Fruit fly (Drosophila melanogaster) whole organism, prepupa: ENCODE data around the gene Nrd1.
A peak's percentile ranks its signal among the peaks of the same experiment; 100 is the strongest.

Source experiments
- Blimp-1 ChIP-seq: fragments of 200-800 bp; sonication (Bioruptor generic); optimal IDR thresholded peaks from 3 replicates; lab custom pipeline; 2017; ENCODE audit warnings: missing biosample characterization, missing genetic modification characterization, mild to moderate bottlenecking, moderate library complexity, missing genetic modification reagents
- CG10631 ChIP-seq: fragments of 200-800 bp; sonication (Bioruptor generic); optimal IDR thresholded peaks from 2 replicates; lab custom pipeline; 2016; ENCODE audit warnings: missing biosample characterization, missing genetic modification characterization
- CG10669 ChIP-seq: fragments of 200-800 bp; sonication (Bioruptor generic); optimal IDR thresholded peaks from 3 replicates; lab custom pipeline; 2018; ENCODE audit warnings: missing biosample characterization, mild to moderate bottlenecking, missing genetic modification characterization, moderate library complexity
- CG11294 ChIP-seq: fragments of 200-800 bp; sonication (Bioruptor generic); IDR thresholded peaks from 2 replicates; pipeline ENCODE4 v1.3.6; 2022; ENCODE audit warnings: missing biosample characterization, missing genetic modification characterization
- CG11762 ChIP-seq: fragments of 200-800 bp; sonication (Bioruptor generic); optimal IDR thresholded peaks from 3 replicates; lab custom pipeline; 2016; ENCODE audit warnings: missing biosample characterization, missing genetic modification characterization; ENCODE audit not compliant: insufficient read depth
- CG11902 ChIP-seq: fragments of 200-800 bp; sonication (Bioruptor generic); optimal IDR thresholded peaks from 3 replicates; lab custom pipeline; 2016; ENCODE audit warnings: missing biosample characterization, missing genetic modification characterization
- CG15336 ChIP-seq: fragments of 200-800 bp; sonication (Bioruptor generic); IDR thresholded peaks from 2 replicates; pipeline ENCODE4 v1.3.6; 2022; ENCODE audit warnings: missing biosample characterization, missing genetic modification characterization
- CG1621 ChIP-seq: fragments of 200-800 bp; sonication (Bioruptor generic); optimal IDR thresholded peaks from 3 replicates; lab custom pipeline; 2018; ENCODE audit warnings: missing biosample characterization, mild to moderate bottlenecking, missing genetic modification characterization
- CG16779 ChIP-seq: fragments of 200-800 bp; sonication (Bioruptor generic); optimal IDR thresholded peaks from 3 replicates; lab custom pipeline; 2017; ENCODE audit warnings: missing biosample characterization, mild to moderate bottlenecking, missing genetic modification characterization
- CG3032 ChIP-seq: fragments of 200-800 bp; optimal IDR thresholded peaks from 2 replicates; lab custom pipeline; 2019; ENCODE audit warnings: missing biosample characterization, mild to moderate bottlenecking, missing genetic modification characterization, moderate library complexity
- CG31627 ChIP-seq: fragments of 200-800 bp; sonication (Bioruptor generic); optimal IDR thresholded peaks from 3 replicates; lab custom pipeline; 2016; ENCODE audit warnings: missing biosample characterization, missing genetic modification characterization
- CG32006 ChIP-seq: fragments of 200-800 bp; sonication (Bioruptor generic); optimal IDR thresholded peaks from 3 replicates; lab custom pipeline; 2017; ENCODE audit warnings: missing biosample characterization, mild to moderate bottlenecking, missing genetic modification characterization
- CG6163 ChIP-seq: fragments of 200-800 bp; sonication (Bioruptor generic); IDR thresholded peaks from 3 replicates; pipeline ENCODE4 v1.3.6; 2022; ENCODE audit warnings: missing biosample characterization, missing genetic modification characterization
- CG6808 ChIP-seq: fragments of 200-800 bp; sonication (Bioruptor generic); optimal IDR thresholded peaks from 3 replicates; lab custom pipeline; 2017; ENCODE audit warnings: missing biosample characterization, missing genetic modification characterization, mild to moderate bottlenecking, moderate library complexity, missing genetic modification reagents
- CG7368 ChIP-seq: fragments of 200-800 bp; sonication (Bioruptor generic); optimal IDR thresholded peaks from 3 replicates; lab custom pipeline; 2016; ENCODE audit warnings: missing biosample characterization, missing genetic modification characterization
- CG8119 ChIP-seq: fragments of 200-800 bp; sonication (Bioruptor generic); IDR thresholded peaks from 3 replicates; pipeline ENCODE4 v1.3.6; 2022; ENCODE audit warnings: missing biosample characterization, missing genetic modification characterization
- CG8319 ChIP-seq: fragments of 200-800 bp; sonication (Bioruptor generic); optimal IDR thresholded peaks from 3 replicates; lab custom pipeline; 2016; ENCODE audit warnings: missing biosample characterization, missing genetic modification characterization
- CG8632 ChIP-seq: fragments of 200-800 bp; sonication (Bioruptor generic); optimal IDR thresholded peaks from 3 replicates; lab custom pipeline; 2016; ENCODE audit warnings: missing biosample characterization, missing genetic modification characterization
- CG9139 ChIP-seq: fragments of 200-800 bp; sonication (Bioruptor generic); optimal IDR thresholded peaks from 3 replicates; lab custom pipeline; 2017; ENCODE audit warnings: missing biosample characterization, mild to moderate bottlenecking, missing genetic modification characterization
- Eip75B ChIP-seq: fragments of 200-800 bp; sonication (Bioruptor generic); optimal IDR thresholded peaks from 3 replicates; lab custom pipeline; 2016; ENCODE audit warnings: missing biosample characterization, missing genetic modification characterization
- Eip78C ChIP-seq: fragments of 200-800 bp; sonication (Bioruptor generic); peaks from one replicate; lab custom pipeline; 2016; ENCODE audit warnings: missing biosample characterization, missing genetic modification characterization
- Eip93F ChIP-seq: fragments of 200-800 bp; sonication (Bioruptor generic); optimal IDR thresholded peaks from 2 replicates; lab custom pipeline; 2016; ENCODE audit warnings: missing biosample characterization, mild to moderate bottlenecking, missing genetic modification characterization
- Ets96B ChIP-seq: fragments of 200-800 bp; optimal IDR thresholded peaks from 2 replicates; lab custom pipeline; 2019; ENCODE audit warnings: missing biosample characterization, mild to moderate bottlenecking, missing genetic modification characterization, moderate library complexity
- Hr39 ChIP-seq: fragments of 200-800 bp; sonication (Bioruptor generic); optimal IDR thresholded peaks from 2 replicates; lab custom pipeline; 2016; ENCODE audit warnings: missing biosample characterization, missing genetic modification characterization
- Hr4 ChIP-seq: fragments of 200-800 bp; sonication (Bioruptor generic); optimal IDR thresholded peaks from 3 replicates; lab custom pipeline; 2016; ENCODE audit warnings: missing biosample characterization, missing genetic modification characterization
- Lpt ChIP-seq: fragments of 200-800 bp; sonication (Bioruptor generic); optimal IDR thresholded peaks from 3 replicates; lab custom pipeline; 2016; ENCODE audit warnings: missing biosample characterization, missing genetic modification characterization
- Sox102F ChIP-seq: fragments of 200-800 bp; sonication (Bioruptor generic); optimal IDR thresholded peaks from 2 replicates; lab custom pipeline; 2016; ENCODE audit warnings: missing biosample characterization, mild to moderate bottlenecking, missing genetic modification characterization
- Sox14 ChIP-seq: fragments of 200-800 bp; sonication (Bioruptor generic); optimal IDR thresholded peaks from 3 replicates; lab custom pipeline; 2016; ENCODE audit warnings: missing biosample characterization, missing genetic modification characterization
- Sox15 ChIP-seq: fragments of 200-800 bp; sonication (Bioruptor generic); optimal IDR thresholded peaks from 3 replicates; lab custom pipeline; 2016; ENCODE audit warnings: missing biosample characterization, missing genetic modification characterization
- cyc ChIP-seq: fragments of 200-800 bp; sonication (Bioruptor generic); optimal IDR thresholded peaks from 3 replicates; lab custom pipeline; 2016; ENCODE audit warnings: missing biosample characterization, missing genetic modification characterization
- dac ChIP-seq: fragments of 200-800 bp; sonication (Bioruptor generic); optimal IDR thresholded peaks from 2 replicates; lab custom pipeline; 2017; ENCODE audit warnings: missing biosample characterization, mild to moderate bottlenecking, missing genetic modification characterization
- dsx ChIP-seq: fragments of 200-800 bp; optimal IDR thresholded peaks from 3 replicates; lab custom pipeline; 2019; ENCODE audit warnings: missing biosample characterization, mild to moderate bottlenecking, missing genetic modification characterization, moderate library complexity; ENCODE audit not compliant: poor library complexity, severe bottlenecking
- eg ChIP-seq: fragments of 200-800 bp; sonication (Bioruptor generic); IDR thresholded peaks from 3 replicates; pipeline ENCODE4 v1.3.6; 2022; ENCODE audit warnings: missing biosample characterization, missing genetic modification characterization
- esn ChIP-seq: fragments of 200-800 bp; sonication (Bioruptor generic); optimal IDR thresholded peaks from 2 replicates; lab custom pipeline; 2016; ENCODE audit warnings: missing biosample characterization, mild to moderate bottlenecking, missing genetic modification characterization, moderate library complexity
- fd59A ChIP-seq: fragments of 200-800 bp; sonication (Bioruptor generic); optimal IDR thresholded peaks from 2 replicates; lab custom pipeline; 2017; ENCODE audit warnings: missing biosample characterization, mild to moderate bottlenecking, missing genetic modification characterization, missing genetic modification reagents
- fkh ChIP-seq: fragments of 200-800 bp; sonication (Bioruptor generic); optimal IDR thresholded peaks from 3 replicates; lab custom pipeline; 2017; ENCODE audit warnings: missing biosample characterization, mild to moderate bottlenecking, missing genetic modification characterization, moderate library complexity
- net ChIP-seq: fragments of 200-800 bp; sonication (Bioruptor generic); optimal IDR thresholded peaks from 3 replicates; lab custom pipeline; 2016; ENCODE audit warnings: missing biosample characterization, missing genetic modification characterization
- pdm3 ChIP-seq: fragments of 200-800 bp; sonication (Bioruptor generic); optimal IDR thresholded peaks from 3 replicates; lab custom pipeline; 2016; ENCODE audit warnings: missing biosample characterization, missing genetic modification characterization
- salr ChIP-seq, 2 experiments: fragments of 200-800 bp; sonication (Bioruptor generic); optimal IDR thresholded peaks; 3 replicates each; lab custom pipeline; 2016 to 2018; ENCODE audit warnings: missing biosample characterization in 2 of 2, missing genetic modification characterization in 2 of 2, mild to moderate bottlenecking in 1 of 2
- spab ChIP-seq: fragments of 200-800 bp; sonication (Bioruptor generic); optimal IDR thresholded peaks from 2 replicates; lab custom pipeline; 2017; ENCODE audit warnings: missing biosample characterization, mild to moderate bottlenecking, missing genetic modification characterization, missing genetic modification reagents
- svp ChIP-seq: fragments of 200-800 bp; sonication (Bioruptor generic); peaks from one replicate; lab custom pipeline; 2016; ENCODE audit warnings: missing biosample characterization, missing genetic modification characterization
- topi ChIP-seq: fragments of 200-800 bp; sonication (Bioruptor generic); optimal IDR thresholded peaks from 3 replicates; lab custom pipeline; 2016; ENCODE audit warnings: missing biosample characterization, missing genetic modification characterization
- vri ChIP-seq: fragments of 200-800 bp; sonication (Bioruptor generic); optimal IDR thresholded peaks from 3 replicates; lab custom pipeline; 2016; ENCODE audit warnings: missing biosample characterization, mild to moderate bottlenecking, missing genetic modification characterization

Nrd1 gene

DNA sequence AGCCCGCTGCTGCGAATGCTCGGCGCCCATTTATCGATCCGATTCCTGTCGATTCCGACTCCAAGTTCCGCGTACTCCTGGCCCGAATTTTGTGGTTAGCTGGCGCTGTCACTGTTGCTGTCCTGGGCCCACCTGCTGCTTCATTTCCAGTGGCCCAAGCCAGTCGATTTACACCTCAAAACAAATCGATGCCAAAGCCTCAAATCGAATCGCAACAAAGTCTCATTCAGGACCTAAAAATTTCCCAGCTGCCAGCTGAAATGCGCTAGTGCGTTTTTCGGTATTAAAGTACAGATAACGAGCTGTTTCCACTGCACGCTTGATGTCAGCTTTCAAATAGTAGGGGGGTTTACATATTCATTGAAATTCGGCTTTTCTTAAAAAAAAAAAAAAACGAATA lies 3.8 kb upstream of the Nrd1 start, which contains the start of gene BORCS5:
Gene BORCS5 (minus strand): TSS at position 263 of the 400 bp plus-strand sequence.
- TF ChIP-seq dsx (GFP tag; lab: Kevin White, UChicago) (peak; percentile 97), svp (GFP tag; lab: Kevin White, UChicago) (no peak), CG15336 (GFP tag; lab: Robert Waterston, UW) (0 out of 2 replicates have a peak, but pooled peaks have one; percentile 7)

DNA sequence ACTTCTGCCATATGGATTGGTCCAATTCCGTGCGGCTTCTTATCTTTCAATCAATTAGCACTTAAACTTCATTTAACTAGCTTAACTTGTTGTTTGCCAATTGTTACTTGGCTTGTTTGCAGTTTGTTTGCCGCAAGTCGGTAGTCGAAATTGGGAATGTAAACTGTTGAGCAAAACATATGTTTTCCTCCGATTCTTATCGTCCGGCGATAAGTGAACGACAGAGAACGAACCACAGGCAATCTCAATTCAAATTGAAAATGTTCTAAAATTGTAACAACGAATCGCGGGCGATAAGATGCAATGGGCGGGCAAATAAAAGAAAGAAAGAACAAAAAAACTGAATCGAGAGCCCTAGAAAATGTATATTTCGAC lies 10.3 kb downstream of the Nrd1 start:
- peak; percentile 28 for TF ChIP-seq fkh (GFP tag; lab: Kevin White, UChicago)
- no peak for TF ChIP-seq dac (GFP tag; lab: Kevin White, UChicago)
- TF ChIP-seq Ets96B, result no peak
- TF ChIP-seq Eip78C (GFP tag; lab: Kevin White, UChicago), result peak; percentile 56

DNA sequence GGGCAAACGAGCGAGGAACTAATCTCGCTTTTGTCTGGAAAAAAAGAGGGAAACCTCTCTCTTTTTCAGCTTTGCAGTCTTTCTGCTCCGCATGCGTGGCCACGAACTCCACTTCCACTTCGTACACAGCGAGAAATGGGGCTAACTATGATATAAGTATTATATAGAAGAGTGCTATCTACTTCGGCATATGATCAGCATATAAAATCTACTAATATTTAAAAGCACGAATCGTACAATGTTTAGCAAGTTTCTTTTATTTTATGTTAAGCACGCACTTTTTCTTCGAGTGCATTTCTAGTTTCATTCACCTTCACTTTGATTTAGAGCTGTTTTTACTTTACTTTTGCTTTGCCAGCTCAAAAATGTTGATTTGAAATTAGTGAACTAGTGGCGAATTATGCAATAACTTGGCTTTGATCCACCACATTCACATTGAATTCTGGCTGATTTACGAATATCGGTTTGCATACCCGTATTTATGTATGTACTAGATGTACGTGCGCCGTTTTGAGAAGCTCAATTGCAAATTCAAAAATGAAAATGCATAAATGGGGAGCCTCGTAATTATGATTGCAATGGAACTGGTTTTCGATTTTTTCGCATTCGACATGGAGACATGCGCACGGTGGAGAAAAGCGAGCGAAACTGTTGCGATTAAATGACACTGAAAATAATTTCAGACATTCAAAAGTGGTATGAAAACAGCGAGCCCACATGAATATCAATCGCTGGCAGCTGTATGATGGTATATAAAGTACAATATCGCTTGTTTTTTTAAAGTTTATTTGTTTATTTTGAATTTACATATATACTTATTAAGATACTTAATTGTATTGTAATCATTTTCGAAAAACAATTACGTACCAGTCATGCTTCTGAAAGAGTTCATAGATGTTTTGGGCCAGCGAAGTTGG lies 10.9 kb downstream of the Nrd1 start:
- TF ChIP-seq CG10669 (GFP tag; lab: Kevin White, UChicago) (peak; percentile 89), CG8632 (GFP tag; lab: Kevin White, UChicago) (peak; percentile 89), Eip75B (GFP tag; lab: Kevin White, UChicago) (peak; percentile 94), vri (peak; percentile 80), Eip93F (GFP tag; lab: Kevin White, UChicago) (peak; percentile 0), CG9139 (GFP tag; lab: Kevin White, UChicago) (peak; percentile 86), CG6808 (GFP tag; lab: Kevin White, UChicago) (peak; percentile 93), CG16779 (peak; percentile 89), Eip78C (GFP tag; lab: Kevin White, UChicago) (peak; percentile 99), Blimp-1 (peak; percentile 51), CG11294 (GFP tag; lab: Robert Waterston, UW) (peak; percentile 93), Hr4 (GFP tag; lab: Kevin White, UChicago) (peak; percentile 96), Sox102F (GFP tag; lab: Kevin White, UChicago) (peak; percentile 80), cyc (GFP tag; lab: Kevin White, UChicago) (peak; percentile 81), CG32006 (peak; percentile 95), svp (GFP tag; lab: Kevin White, UChicago) (peak; percentile 88), CG11762 (GFP tag; lab: Kevin White, UChicago) (peak; percentile 88), esn (GFP tag; lab: Kevin White, UChicago) (peak; percentile 86), Sox15 (GFP tag; lab: Kevin White, UChicago) (peak; percentile 83), CG31627 (peak; percentile 81), Sox14 (GFP tag; lab: Kevin White, UChicago) (peak; percentile 92), net (GFP tag; lab: Kevin White, UChicago) (peak; percentile 95), topi (GFP tag; lab: Kevin White, UChicago) (peak; percentile 87), CG15336 (GFP tag; lab: Robert Waterston, UW) (peak; percentile 97), CG8119 (GFP tag; lab: Robert Waterston, UW) (peak; percentile 96), CG3032 (tag; lab: Kevin White, UChicago) (peak; percentile 95), Lpt (GFP tag; lab: Kevin White, UChicago) (peak; percentile 93), fd59A (GFP tag; lab: Kevin White, UChicago) (peak; percentile 90), spab (peak; percentile 85), Ets96B (peak; percentile 90), CG11902 (GFP tag; lab: Kevin White, UChicago) (peak; percentile 77), eg (GFP tag; lab: Robert Waterston, UW) (peak; percentile 98), CG10631 (GFP tag; lab: Kevin White, UChicago) (peak; percentile 87), Hr39 (GFP tag; lab: Kevin White, UChicago) (peak; percentile 79), CG7368 (GFP tag; lab: Kevin White, UChicago) (peak; percentile 92), CG8319 (GFP tag; lab: Kevin White, UChicago) (peak; percentile 78), CG1621 (tag; lab: Kevin White, UChicago) (peak; percentile 90), dac (GFP tag; lab: Kevin White, UChicago) (peak; percentile 91), fkh (GFP tag; lab: Kevin White, UChicago) (peak; percentile 2), pdm3 (GFP tag; lab: Kevin White, UChicago) (peak; percentile 93), dsx (GFP tag; lab: Kevin White, UChicago) (peak; percentile 95), salr (GFP tag; optimal IDR thresholded peaks at IDR 0.05; lab: Kevin White, UChicago) (peak; percentile 80 to 82), CG6163 (GFP tag; lab: Robert Waterston, UW) (peak; percentile 98)
